Worm (Caenorhabditis elegans) whole organism, L1 larva: ENCODE data around the gene C03B1.7.

Experiments
- C04F5.9 ChIP-seq: sonication (generic microtip); optimal IDR thresholded peaks from 2 replicates; lab custom pipeline; 2016; ENCODE audit warnings: missing genetic modification characterization, missing compliant biosample characterization
- C16A3.4 ChIP-seq: fragments of 150-350 bp; optimal IDR thresholded peaks from 2 replicates; lab custom pipeline; 2014; ENCODE audit warnings: missing biosample characterization, missing genetic modification characterization
- alr-1 ChIP-seq: fragments of 200-800 bp; sonication (Bioruptor generic); optimal IDR thresholded peaks from 2 replicates; lab custom pipeline; 2018; ENCODE audit warnings: borderline replicate concordance, mild to moderate bottlenecking, missing genetic modification characterization, missing compliant biosample characterization
- aly-2 ChIP-seq: fragments of 150-350 bp; optimal IDR thresholded peaks from 2 replicates; lab custom pipeline; 2014; ENCODE audit warnings: missing biosample characterization, missing genetic modification characterization
- ama-1 ChIP-seq: fragments of 150-350 bp; optimal IDR thresholded peaks from 2 replicates; lab custom pipeline; 2014
- ceh-82 ChIP-seq, 3 experiments: fragments of 150-350 bp in 1 of 3; sonication (generic microtip) in 2 of 3; optimal IDR thresholded peaks; 2 replicates each; lab custom pipeline; 2014 to 2017; ENCODE audit warnings: missing biosample characterization in 3 of 3, missing genetic modification characterization in 3 of 3
- ceh-90 ChIP-seq: sonication (generic microtip); optimal IDR thresholded peaks from 2 replicates; lab custom pipeline; 2016; ENCODE audit warnings: missing genetic modification characterization, missing compliant biosample characterization
- ces-1 ChIP-seq: fragments of 150-350 bp; optimal IDR thresholded peaks from 2 replicates; lab custom pipeline; 2014; ENCODE audit warnings: missing biosample characterization, missing genetic modification reagents, missing genetic modification characterization
- dpl-1 ChIP-seq, 3 experiments: fragments of 150-350 bp in 2 of 3; sonication (generic microtip) in 1 of 3; optimal IDR thresholded peaks; 2 replicates each; lab custom pipeline; 2014 to 2017; ENCODE audit warnings: missing biosample characterization in 3 of 3, missing genetic modification characterization in 3 of 3, missing genetic modification reagents in 3 of 3
- efl-1 ChIP-seq, 4 experiments: fragments of 150-350 bp; optimal IDR thresholded peaks in 3 of 4; peaks in 1 of 4; 1 replicate in 1 of 4; 2 replicates in 3 of 4; lab custom pipeline; 2014; ENCODE audit warnings: missing biosample characterization in 2 of 4, missing genetic modification characterization in 2 of 4, missing genetic modification reagents in 2 of 4
- efl-3 ChIP-seq: fragments of 200-800 bp; sonication (Bioruptor generic); optimal IDR thresholded peaks from 2 replicates; lab custom pipeline; 2018; ENCODE audit warnings: mild to moderate bottlenecking, missing genetic modification characterization, missing compliant biosample characterization
- egl-13 ChIP-seq: sonication (generic microtip); optimal IDR thresholded peaks from 2 replicates; lab custom pipeline; 2016; ENCODE audit warnings: missing genotype, missing genetic modification reagents, missing genetic modification characterization, missing compliant biosample characterization
- egl-27 ChIP-seq, 2 experiments: fragments of 150-350 bp in 1 of 2; sonication (generic microtip); optimal IDR thresholded peaks; 3 replicates each; lab custom pipeline; 2017 to 2018; ENCODE audit warnings: missing biosample characterization in 2 of 2, missing genetic modification characterization in 2 of 2, missing genetic modification reagents in 2 of 2
- fkh-4 ChIP-seq: sonication (generic microtip); optimal IDR thresholded peaks from 2 replicates; lab custom pipeline; 2016; ENCODE audit warnings: missing compliant biosample characterization, missing genetic modification characterization, borderline replicate concordance
- hlh-4 ChIP-seq: sonication (generic microtip); optimal IDR thresholded peaks from 2 replicates; lab custom pipeline; 2016; ENCODE audit warnings: mild to moderate bottlenecking, missing genetic modification characterization, missing compliant biosample characterization
- isw-1 ChIP-seq: fragments of 200-800 bp; sonication (Bioruptor generic); IDR thresholded peaks from 2 replicates; pipeline ENCODE4 v1.3.6; 2022; ENCODE audit warnings: missing genetic modification characterization, missing compliant biosample characterization
- lin-15B ChIP-seq: fragments of 150-350 bp; sonication (generic microtip); optimal IDR thresholded peaks from 3 replicates; lab custom pipeline; 2014; ENCODE audit warnings: missing biosample characterization, missing genetic modification characterization
- lin-35 ChIP-seq, 2 experiments: fragments of 150-350 bp; optimal IDR thresholded peaks; 2 replicates each; lab custom pipeline; 2014; ENCODE audit warnings: missing biosample characterization in 2 of 2, missing genetic modification characterization in 2 of 2, missing genetic modification reagents in 2 of 2
- lir-3 ChIP-seq: sonication (generic microtip); optimal IDR thresholded peaks from 2 replicates; lab custom pipeline; 2016; ENCODE audit warnings: mild to moderate bottlenecking, missing genetic modification characterization, moderate library complexity, missing compliant biosample characterization; ENCODE audit not compliant: poor library complexity
- lsy-2 ChIP-seq, 2 experiments: fragments of 150-350 bp; optimal IDR thresholded peaks; 2 replicates each; lab custom pipeline; 2014; ENCODE audit warnings: missing biosample characterization in 2 of 2, missing genetic modification characterization in 2 of 2
- mab-9 ChIP-seq: fragments of 200-800 bp; sonication (Bioruptor generic); IDR thresholded peaks from 2 replicates; pipeline ENCODE4 v1.3.6; 2022; ENCODE audit warnings: missing genetic modification reagents, missing genetic modification characterization, missing compliant biosample characterization
- mdl-1 ChIP-seq, 2 experiments: fragments of 150-350 bp; optimal IDR thresholded peaks; 2 replicates each; lab custom pipeline; 2014 to 2017; ENCODE audit warnings: missing biosample characterization in 2 of 2, missing genetic modification characterization in 2 of 2, inconsistent platforms in 1 of 2
- nhr-12 ChIP-seq: sonication (generic microtip); optimal IDR thresholded peaks from 2 replicates; lab custom pipeline; 2017; ENCODE audit warnings: missing biosample characterization, missing genetic modification characterization
- nhr-19 ChIP-seq: fragments of 200-800 bp; sonication (Bioruptor generic); conservative IDR thresholded peaks from 2 replicates; pipeline ENCODE4 v1.3.6; 2022; ENCODE audit warnings: missing genetic modification characterization, missing compliant biosample characterization
- nhr-20 ChIP-seq: sonication (generic microtip); optimal IDR thresholded peaks from 2 replicates; lab custom pipeline; 2016; ENCODE audit warnings: mild to moderate bottlenecking, missing genetic modification characterization, missing compliant biosample characterization
- nhr-237 ChIP-seq: fragments of 150-350 bp; optimal IDR thresholded peaks from 2 replicates; lab custom pipeline; 2014; ENCODE audit warnings: missing biosample characterization, missing genetic modification characterization
- nhr-47 ChIP-seq: sonication (generic microtip); optimal IDR thresholded peaks from 2 replicates; lab custom pipeline; 2016; ENCODE audit warnings: mild to moderate bottlenecking, missing genetic modification characterization, moderate library complexity, missing compliant biosample characterization
- nhr-71 ChIP-seq: sonication (generic microtip); optimal IDR thresholded peaks from 2 replicates; lab custom pipeline; 2016; ENCODE audit warnings: mild to moderate bottlenecking, missing genetic modification characterization, moderate library complexity, missing compliant biosample characterization
- nhr-84 ChIP-seq: sonication (generic microtip); optimal IDR thresholded peaks from 2 replicates; lab custom pipeline; 2017; ENCODE audit warnings: missing biosample characterization, missing genetic modification characterization
- nhr-85 ChIP-seq: sonication (generic microtip); peaks from one replicate; lab custom pipeline; 2016; ENCODE audit warnings: missing genetic modification characterization, inconsistent platforms, missing compliant biosample characterization
- nhr-90 ChIP-seq: sonication (generic microtip); optimal IDR thresholded peaks from 2 replicates; lab custom pipeline; 2016; ENCODE audit warnings: mild to moderate bottlenecking, missing genetic modification characterization, missing compliant biosample characterization; ENCODE audit not compliant: poor library complexity
- pax-3 ChIP-seq: fragments of 200-800 bp; sonication (Bioruptor generic); optimal IDR thresholded peaks from 2 replicates; lab custom pipeline; 2018; ENCODE audit warnings: mild to moderate bottlenecking, missing genetic modification characterization, moderate library complexity, missing compliant biosample characterization
- snpc-4 ChIP-seq: fragments of 150-350 bp; optimal IDR thresholded peaks from 2 replicates; lab custom pipeline; 2014; ENCODE audit warnings: missing biosample characterization, missing genetic modification characterization
- tbx-2 ChIP-seq: sonication (generic microtip); optimal IDR thresholded peaks from 2 replicates; lab custom pipeline; 2016; ENCODE audit warnings: missing genetic modification characterization, missing compliant biosample characterization
- tlp-1 ChIP-seq: fragments of 150-350 bp; optimal IDR thresholded peaks from 2 replicates; lab custom pipeline; 2014; ENCODE audit warnings: missing biosample characterization, missing genetic modification characterization
- unc-130 ChIP-seq: fragments of 150-350 bp; optimal IDR thresholded peaks from 2 replicates; lab custom pipeline; 2017; ENCODE audit warnings: missing biosample characterization, missing genetic modification characterization, inconsistent platforms
- unc-62 ChIP-seq: fragments of 150-350 bp; optimal IDR thresholded peaks from 2 replicates; lab custom pipeline; 2014; ENCODE audit warnings: missing biosample characterization, missing genetic modification reagents, missing genetic modification characterization
- unc-98 ChIP-seq: fragments of 200-800 bp; sonication (Bioruptor generic); IDR thresholded peaks from 2 replicates; pipeline ENCODE4 v1.3.6; 2022; ENCODE audit warnings: missing genetic modification characterization, missing compliant biosample characterization
- vab-15 ChIP-seq: sonication (generic microtip); optimal IDR thresholded peaks from 2 replicates; lab custom pipeline; 2017; ENCODE audit warnings: missing genotype, mild to moderate bottlenecking, missing genetic modification characterization, missing compliant biosample characterization
- ztf-11 ChIP-seq, 2 experiments: sonication (generic microtip); optimal IDR thresholded peaks; 2 replicates each; lab custom pipeline; 2016 to 2017; ENCODE audit warnings: missing genetic modification characterization in 2 of 2, missing biosample characterization in 1 of 2, missing compliant biosample characterization in 1 of 2

The C03B1.7 gene

ce11 chrX:6360658-6361057, 19.0 kb downstream of the C03B1.7 start, which contains the start of gene C03B1.14:
C03B1.14 (minus strand) TSS chrX:6360758.
- TF ChIP-seq ama-1 (lab: Kevin White, UChicago) (no peak), mab-9 (GFP tag; lab: Robert Waterston, UW) (no peak), pax-3 (no peak), tbx-2 (no peak), nhr-84 (tag; lab: Kevin White, UChicago) (no peak), lin-35 (GFP tag; optimal IDR thresholded peaks at IDR 0.05; lab: Kevin White, UChicago) (no peak), C04F5.9 (tag; lab: Kevin White, UChicago) (no peak), lsy-2 (tag; optimal IDR thresholded peaks at IDR 0.05; lab: Kevin White, UChicago) (no peak), efl-1 (optimal IDR thresholded peaks at IDR 0.05; lab: Kevin White, UChicago) (no peak), efl-1 (GFP tag; optimal IDR thresholded peaks at IDR 0.05 in 1 of 2; lab: Kevin White, UChicago) (no peak), ztf-11 (tag; optimal IDR thresholded peaks at IDR 0.05; lab: Kevin White, UChicago) (no peak), nhr-47 (no peak), ceh-82 (tag; optimal IDR thresholded peaks at IDR 0.05; lab: Kevin White, UChicago) (no peak), dpl-1 (GFP tag; optimal IDR thresholded peaks at IDR 0.05; lab: Kevin White, UChicago) (no peak), nhr-12 (tag; lab: Kevin White, UChicago) (no peak)

DNA sequence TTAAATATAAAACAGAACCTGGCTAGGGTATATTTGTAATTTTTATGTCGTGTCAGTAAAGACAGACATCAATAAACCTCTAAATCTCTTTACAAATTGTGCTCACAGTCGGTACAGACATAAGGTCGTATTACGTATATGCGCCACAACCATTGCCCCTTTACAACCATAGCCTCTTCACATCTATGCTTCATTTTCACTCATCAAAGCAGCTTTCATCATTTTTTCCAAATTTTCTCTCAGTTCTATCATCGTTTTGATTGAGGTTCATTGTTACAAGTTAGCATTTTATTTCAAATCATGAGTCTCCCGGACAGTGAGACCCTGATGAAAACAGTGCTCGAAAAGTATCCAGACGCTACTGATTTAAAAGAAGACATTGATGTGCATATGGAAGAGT, 22.6 kb downstream of the C03B1.7 start, which contains the start of gene C03B1.4:
Gene C03B1.4 (plus strand): TSS at position 301 of the 400 bp plus-strand sequence.
- TF ChIP-seq efl-1 (optimal IDR thresholded peaks at IDR 0.05; lab: Kevin White, UChicago): no peak
- TF ChIP-seq efl-1 (GFP tag; optimal IDR thresholded peaks at IDR 0.05 in 1 of 2; lab: Kevin White, UChicago): peak in 1 of 2 experiments; percentile 29
- TF ChIP-seq unc-62 (GFP tag; lab: Kevin White, UChicago): no peak
- TF ChIP-seq, all 84 proteins: peak for 1

ce11 chrX:6365715-6366114, 24.1 kb downstream of the C03B1.7 start, which contains the start of gene C03B1.3:
C03B1.3 (plus strand) TSS chrX:6366015.
- TF ChIP-seq tbx-2 (no peak), unc-98 (GFP tag; lab: Robert Waterston, UW) (no peak), efl-3 (GFP tag; lab: Kevin White, UChicago) (no peak), nhr-85 (tag; lab: Kevin White, UChicago) (no peak), ama-1 (lab: Kevin White, UChicago) (no peak), nhr-90 (tag; lab: Kevin White, UChicago) (no peak), aly-2 (tag; lab: Kevin White, UChicago) (no peak), mdl-1 (tag; optimal IDR thresholded peaks at IDR 0.05; lab: Kevin White, UChicago) (no peak), lin-35 (GFP tag; optimal IDR thresholded peaks at IDR 0.05; lab: Kevin White, UChicago) (no peak), C16A3.4 (tag; lab: Kevin White, UChicago) (no peak), mab-9 (GFP tag; lab: Robert Waterston, UW) (no peak), ces-1 (GFP tag; lab: Kevin White, UChicago) (no peak), isw-1 (GFP tag; lab: Robert Waterston, UW) (no peak), nhr-19 (no peak), unc-130 (tag; lab: Kevin White, UChicago) (no peak), nhr-47 (no peak), vab-15 (tag; lab: Kevin White, UChicago) (no peak), nhr-20 (tag; lab: Kevin White, UChicago) (no peak), nhr-237 (tag; lab: Kevin White, UChicago) (no peak)

- TF ChIP-seq mdl-1 (tag; optimal IDR thresholded peaks at IDR 0.05; lab: Kevin White, UChicago) (no peak), egl-13 (tag; lab: Kevin White, UChicago) (no peak)
These were observed 28.1 kb downstream of the C03B1.7 start, which contains the start of gene C03B1.2 for ce11 chrX:6369717-6370116. C03B1.2 (plus strand) TSS chrX:6370017.

- TF ChIP-seq lir-3 (tag; lab: Kevin White, UChicago) (peak; percentile 46), lin-15B (tag; lab: Kevin White, UChicago) (no peak), egl-27 (tag; optimal IDR thresholded peaks at IDR 0.05; lab: Kevin White, UChicago) (no peak), ceh-90 (tag; lab: Kevin White, UChicago) (no peak), fkh-4 (tag; lab: Kevin White, UChicago) (no peak), snpc-4 (tag; lab: Kevin White, UChicago) (no peak), pax-3 (no peak), tlp-1 (no peak), nhr-47 (peak; percentile 77), egl-13 (tag; lab: Kevin White, UChicago) (peak; percentile 70), mab-9 (GFP tag; lab: Robert Waterston, UW) (no peak), nhr-19 (peak; percentile 58), nhr-71 (tag; lab: Kevin White, UChicago) (peak; percentile 73), hlh-4 (tag; lab: Kevin White, UChicago) (no peak), nhr-90 (tag; lab: Kevin White, UChicago) (peak; percentile 59), alr-1 (tag; lab: Kevin White, UChicago) (no peak)
These were observed 29.8 kb downstream of the C03B1.7 start for ce11 chrX:6371192-6372116.
